Fruit fly (Drosophila melanogaster): ENCODE data around the gene Mst84B.

The Mst84B gene

DNA sequence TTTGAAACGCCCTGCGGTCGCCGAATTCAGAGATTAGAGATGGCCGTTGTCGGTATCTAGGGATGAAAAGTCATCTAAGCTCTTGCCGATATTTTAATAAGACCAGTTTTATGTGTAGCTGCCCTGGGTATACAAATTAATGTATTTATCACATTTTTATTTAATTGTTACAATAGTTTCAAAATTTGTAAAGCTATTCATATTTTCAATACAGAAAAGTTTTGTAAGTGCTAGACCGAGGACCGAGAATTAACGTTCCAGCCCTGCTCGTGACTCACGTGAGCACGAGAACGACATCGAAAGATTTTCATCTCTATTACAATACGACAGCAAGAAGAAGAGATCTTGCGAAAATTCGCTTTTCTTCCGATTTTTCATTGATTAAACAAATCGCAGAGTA lies 5.1 kb downstream of the Mst84B start, which contains the start of the genes CG1105 and CG1965 (continued):
- TF ChIP-seq Fer3 (tag; optimal IDR thresholded peaks at IDR 0.05) (peak; percentile 91), prd (optimal IDR thresholded peaks at IDR 0.05) (no peak), prd (GFP tag; IDR thresholded peaks at IDR 0.05) (peak; percentile 97), repo (GFP tag; optimal IDR thresholded peaks at IDR 0.05) (peak; percentile 80), nmo (GFP tag; optimal IDR thresholded peaks at IDR 0.05) (peak; percentile 96), hkb (optimal IDR thresholded peaks at IDR 0.05) (peak; percentile 64), hkb (GFP tag; IDR thresholded peaks at IDR 0.05) (peak; percentile 84), Gsc (GFP tag; IDR thresholded peaks at IDR 0.05) (peak; percentile 86), cas (GFP tag; IDR thresholded peaks at IDR 0.05) (peak; percentile 91), CG16815 (GFP tag; optimal IDR thresholded peaks at IDR 0.05) (peak; percentile 91), CG3281 (GFP tag; optimal IDR thresholded peaks at IDR 0.05) (peak; percentile 87), Sox102F (GFP tag; optimal IDR thresholded peaks at IDR 0.05) (peak; percentile 93), CG4360 (GFP tag; IDR thresholded peaks at IDR 0.05) (peak; percentile 58), CG10274 (GFP tag; optimal IDR thresholded peaks at IDR 0.05) (peak; percentile 61), klu (GFP tag; IDR thresholded peaks at IDR 0.05) (peak; percentile 94), CG2199 (GFP tag; IDR thresholded peaks at IDR 0.05) (peak; percentile 97), CG3163 (GFP tag; optimal IDR thresholded peaks at IDR 0.05) (peak; percentile 76), CG7987 (GFP tag; optimal IDR thresholded peaks at IDR 0.05) (peak; percentile 74), CG9437 (GFP tag; optimal IDR thresholded peaks at IDR 0.05) (peak; percentile 75), CG16813 (GFP tag; IDR thresholded peaks at IDR 0.05; ENCODE audit: partially characterized antibody) (peak; percentile 99), psq (GFP tag; optimal IDR thresholded peaks at IDR 0.05) (peak; percentile 78), Antp (GFP tag; optimal IDR thresholded peaks at IDR 0.05) (peak; percentile 91), CG15011 (GFP tag; optimal IDR thresholded peaks at IDR 0.05) (peak; percentile 70), Side (GFP tag; optimal IDR thresholded peaks at IDR 0.05) (peak; percentile 91), CG12744 (GFP tag; optimal IDR thresholded peaks at IDR 0.05) (peak; percentile 90), Trl (optimal IDR thresholded peaks at IDR 0.05) (no peak), Trl (GFP tag; optimal IDR thresholded peaks at IDR 0.05) (peak; percentile 95), insv (GFP tag; optimal IDR thresholded peaks at IDR 0.05) (peak in 1 of 2 experiments; percentile 57), Hr3 (GFP tag; optimal IDR thresholded peaks at IDR 0.05) (peak; percentile 96), Hand (GFP tag; optimal IDR thresholded peaks at IDR 0.05) (peak; percentile 23), CG18599 (GFP tag; optimal IDR thresholded peaks at IDR 0.05) (peak; percentile 90), NC2α (GFP tag; optimal IDR thresholded peaks at IDR 0.05) (peak; percentile 79), aop (GFP tag; IDR thresholded peaks at IDR 0.05) (peak; percentile 73), Hmx (GFP tag; optimal IDR thresholded peaks at IDR 0.05) (peak; percentile 85), CHES-1-like (GFP tag; optimal IDR thresholded peaks at IDR 0.05) (peak; percentile 93), CG12299 (tag; optimal IDR thresholded peaks at IDR 0.05) (peak; percentile 88), CG17186 (GFP tag; optimal IDR thresholded peaks at IDR 0.05) (peak; percentile 84), YL-1 (GFP tag; optimal IDR thresholded peaks at IDR 0.05) (peak; percentile 86), CG2116 (GFP tag; optimal IDR thresholded peaks at IDR 0.05) (peak; percentile 88), Meics (GFP tag; optimal IDR thresholded peaks at IDR 0.05) (peak; percentile 88), lov (optimal IDR thresholded peaks at IDR 0.05) (no peak), lov (GFP tag; IDR thresholded peaks at IDR 0.05) (peak; percentile 71; the same call in 1 of the 3 replicates), pfk (GFP tag; optimal IDR thresholded peaks at IDR 0.05) (no peak), CG14441 (GFP tag; IDR thresholded peaks at IDR 0.05) (peak; percentile 94), CG3995 (GFP tag; optimal IDR thresholded peaks at IDR 0.05) (peak; percentile 66), otp (GFP tag; IDR thresholded peaks at IDR 0.05) (peak; percentile 83), dmrt99B (tag; optimal IDR thresholded peaks at IDR 0.05) (no peak), CG18011 (GFP tag; optimal IDR thresholded peaks at IDR 0.05) (peak; percentile 84), lmd (GFP tag; IDR thresholded peaks at IDR 0.05) (peak; percentile 93), CG11723 (GFP tag; optimal IDR thresholded peaks at IDR 0.05) (peak; percentile 83), vvl (GFP tag; IDR thresholded peaks at IDR 0.05) (peak; percentile 94), CG17359 (tag; optimal IDR thresholded peaks at IDR 0.05) (peak; percentile 91)

Measured in whole organism, embryonic.